Fruit fly (Drosophila melanogaster): ENCODE data around the gene CG42371.

- TF ChIP-seq CG42726 (GFP tag; IDR thresholded peaks at IDR 0.05; ENCODE audit: partially characterized antibody) (no peak), ap (GFP tag; IDR thresholded peaks at IDR 0.05) (no peak), lola (GFP tag; optimal IDR thresholded peaks at IDR 0.05) (peak in 2 of 3 experiments; percentile 66 to 78), Ssrp (tag; optimal IDR thresholded peaks at IDR 0.05) (peak; percentile 35), CG12659 (GFP tag; optimal IDR thresholded peaks at IDR 0.05) (peak; percentile 55), Hr3 (GFP tag; optimal IDR thresholded peaks at IDR 0.05) (peak; percentile 62), oc (tag; optimal IDR thresholded peaks at IDR 0.05) (no peak), CG6689 (GFP tag; IDR thresholded peaks at IDR 0.05) (no peak), Ets97D (GFP tag; optimal IDR thresholded peaks at IDR 0.05) (no peak), tup (GFP tag; optimal IDR thresholded peaks at IDR 0.05) (peak; percentile 10), B-H1 (GFP tag; IDR thresholded peaks at IDR 0.05) (no peak)
Observed at dm6 chr2L:2196590-2197474, 20.2 kb downstream of the CG42371 start.

Data from whole organism, embryonic.